Worm (Caenorhabditis elegans): ENCODE results near the gene mgl-3.

mgl-3 gene

DNA sequence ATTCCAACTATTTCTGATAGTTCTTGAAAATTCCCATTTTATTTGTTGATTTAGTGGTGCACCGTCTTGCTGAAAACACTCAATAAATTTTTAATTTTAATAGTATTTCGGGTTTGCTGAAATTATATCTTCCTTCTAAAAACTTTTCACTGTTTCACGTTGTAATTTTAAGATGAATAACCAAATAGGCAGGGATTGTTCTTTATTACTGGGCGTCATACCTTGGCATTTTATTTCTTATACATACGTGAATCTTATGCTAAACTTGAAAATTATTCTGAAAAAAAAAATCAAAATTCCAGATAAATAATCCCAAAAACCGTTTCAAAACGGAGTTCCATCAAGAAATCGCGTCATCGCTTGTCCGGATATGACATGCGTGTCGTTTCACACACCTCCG is at the start of gene mgl-3:
Gene mgl-3, plus strand, starts transcription at position 301 of the 400 bp plus-strand sequence.
- TF ChIP-seq B0035.1 (tag; optimal IDR thresholded peaks at IDR 0.05) (no peak), C06A6.2 (GFP tag; conservative IDR thresholded peaks at IDR 0.05) (no peak), madf-8 (GFP tag; conservative IDR thresholded peaks at IDR 0.05) (no peak), rpc-1 (optimal IDR thresholded peaks at IDR 0.05) (no peak), rpc-1 (tag; optimal IDR thresholded peaks at IDR 0.05) (no peak), ztf-6 (GFP tag; IDR thresholded peaks at IDR 0.05) (no peak), pbrm-1 (GFP tag; IDR thresholded peaks at IDR 0.05) (no peak), madf-10 (tag; optimal IDR thresholded peaks at IDR 0.05) (no peak), nhr-90 (tag; optimal IDR thresholded peaks at IDR 0.05) (no peak)

DNA sequence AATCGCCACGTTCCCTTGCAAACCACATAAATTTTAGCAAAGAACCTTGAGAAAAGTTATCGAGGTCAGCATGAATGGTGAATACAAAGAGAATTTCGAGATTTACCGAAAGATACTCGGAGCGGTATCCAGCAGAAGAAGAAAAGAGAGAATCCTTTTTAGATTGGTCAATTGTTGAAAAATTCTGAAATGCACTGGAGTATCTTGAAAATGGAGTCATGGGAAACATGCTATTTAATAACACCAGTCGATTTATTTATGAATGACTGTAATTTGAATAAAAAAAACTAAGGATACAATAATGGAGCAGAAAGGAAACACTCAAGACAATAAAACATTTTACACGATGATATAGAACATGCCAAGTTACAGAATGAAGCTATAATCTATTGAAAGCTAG is 48.9 kb upstream of the mgl-3 start:
- TF ChIP-seq hrde-1 (tag; optimal IDR thresholded peaks at IDR 0.05; ENCODE audit: borderline replicate concordance) (peak; percentile 67), zfh-2 (GFP tag; conservative IDR thresholded peaks at IDR 0.05) (no peak), F39B2.1 (GFP tag; IDR thresholded peaks at IDR 0.05) (no peak), nhr-90 (tag; optimal IDR thresholded peaks at IDR 0.05) (no peak), K11D2.4 (GFP tag; IDR thresholded peaks at IDR 0.05) (no peak), snpc-1.3 (tag; optimal IDR thresholded peaks at IDR 0.05; ENCODE audit: insufficient read depth) (peak; percentile 71), dpff-1 (tag; optimal IDR thresholded peaks at IDR 0.05) (no peak), mel-28 (tag; optimal IDR thresholded peaks at IDR 0.05; ENCODE audit: borderline replicate concordance) (no peak), B0336.3 (GFP tag; IDR thresholded peaks at IDR 0.05) (peak; percentile 82), lag-1 (GFP tag; IDR thresholded peaks at IDR 0.05) (no peak), D2030.7 (GFP tag; IDR thresholded peaks at IDR 0.05) (no peak; the same call in 1 of the 2 replicates), snpc-4 (GFP tag; optimal IDR thresholded peaks at IDR 0.05) (peak; percentile 18), snpc-4 (tag; optimal IDR thresholded peaks at IDR 0.05) (peak in 3 of 4 experiments; percentile 6 to 85 (median 42)), nhr-179 (tag; optimal IDR thresholded peaks at IDR 0.05) (no peak), lin-40 (tag; optimal IDR thresholded peaks at IDR 0.05) (no peak), dpl-1 (GFP tag; optimal IDR thresholded peaks at IDR 0.05) (no peak), repo-1 (tag; optimal IDR thresholded peaks at IDR 0.05) (no peak), attf-6 (GFP tag; IDR thresholded peaks at IDR 0.05) (peak; percentile 84), pbrm-1 (GFP tag; IDR thresholded peaks at IDR 0.05) (0 out of 2 replicates have a peak, but pooled peaks have one; percentile 13), ceh-58 (GFP tag; IDR thresholded peaks at IDR 0.05) (0 out of 2 replicates have a peak, but pooled peaks have one; percentile 51), egl-18 (GFP tag; IDR thresholded peaks at IDR 0.05) (no peak), ceh-91 (GFP tag; IDR thresholded peaks at IDR 0.05) (no peak), K12H6.12 (tag; optimal IDR thresholded peaks at IDR 0.05) (no peak), ceh-100 (GFP tag; IDR thresholded peaks at IDR 0.05) (peak; percentile 14; the same call in 1 of the 2 replicates), hsf-1 (GFP tag; IDR thresholded peaks at IDR 0.05) (peak; percentile 73), rpc-1 (optimal IDR thresholded peaks at IDR 0.05) (no peak), rpc-1 (tag; optimal IDR thresholded peaks at IDR 0.05) (no peak), cebp-1 (GFP tag; IDR thresholded peaks at IDR 0.05) (no peak), cebp-1 (tag; optimal IDR thresholded peaks at IDR 0.05) (no peak), T07F8.4 (tag; optimal IDR thresholded peaks at IDR 0.05) (no peak), madf-3 (GFP tag; IDR thresholded peaks at IDR 0.05) (no peak; the same call in 1 of the 2 replicates), ama-1 (optimal IDR thresholded peaks at IDR 0.05) (no peak), ama-1 (GFP tag; optimal IDR thresholded peaks at IDR 0.05) (peak in 1 of 2 experiments; percentile 92), dox-1 (GFP tag; IDR thresholded peaks at IDR 0.05) (no peak), xnd-1 (tag; optimal IDR thresholded peaks at IDR 0.05) (peak; percentile 19), madf-6 (GFP tag; IDR thresholded peaks at IDR 0.05) (peak; percentile 64; the same call in 1 of the 2 replicates), tlf-1 (GFP tag; optimal IDR thresholded peaks at IDR 0.05) (peak; percentile 24), egrh-3 (GFP tag; IDR thresholded peaks at IDR 0.05) (no peak), C06A6.2 (GFP tag; conservative IDR thresholded peaks at IDR 0.05) (no peak), ZK185.1 (tag; optimal IDR thresholded peaks at IDR 0.05; ENCODE audit: poor library complexity, severe bottlenecking) (no peak), F52B5.7 (tag; optimal IDR thresholded peaks at IDR 0.05) (no peak), hmg-1.2 (GFP tag; IDR thresholded peaks at IDR 0.05) (no peak), ceh-27 (GFP tag; optimal IDR thresholded peaks at IDR 0.05) (no peak), lsl-1 (GFP tag; optimal IDR thresholded peaks at IDR 0.05) (peak; percentile 32)
